Worm (Caenorhabditis elegans): ENCODE results near the gene drd-5.

DNA sequence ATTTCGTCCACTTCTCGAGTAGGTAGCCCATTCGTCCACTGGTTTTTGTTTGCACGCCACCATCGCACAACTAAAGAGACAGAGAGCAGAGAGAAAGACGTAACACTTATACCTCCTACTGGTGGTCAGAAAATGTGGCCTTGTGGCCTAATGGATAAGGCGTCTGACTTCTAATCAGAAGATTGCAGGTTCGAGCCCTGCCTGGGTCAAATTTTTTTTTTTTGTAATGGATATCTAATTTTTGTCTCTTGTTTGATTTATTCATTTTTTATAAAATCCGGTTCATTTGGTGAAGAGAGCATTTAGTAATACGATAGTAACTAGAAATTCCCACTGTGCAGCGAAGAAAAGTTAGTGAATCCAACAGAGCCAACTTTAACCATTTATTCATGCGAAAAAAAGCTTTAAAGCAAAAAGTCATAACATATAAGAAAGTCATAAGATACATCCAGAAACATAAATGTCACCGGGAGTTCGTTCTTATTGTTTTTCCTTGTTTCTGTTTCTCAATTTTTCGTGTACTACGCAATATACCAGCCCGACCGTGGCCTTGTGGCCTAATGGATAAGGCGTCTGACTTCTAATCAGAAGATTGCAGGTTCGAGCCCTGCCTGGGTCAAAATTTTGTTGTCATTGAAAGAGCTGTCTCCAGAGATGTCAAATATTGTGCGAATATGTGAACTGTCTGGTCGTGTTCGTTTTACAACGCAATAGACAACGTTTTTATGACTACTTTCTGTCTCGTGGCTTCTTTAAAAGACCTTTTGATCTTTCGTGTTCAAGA lies 40.1 kb upstream of the drd-5 start:
- TF ChIP-seq ztf-7 (tag; optimal IDR thresholded peaks at IDR 0.05) (no peak), egl-43 (GFP tag; IDR thresholded peaks at IDR 0.05) (peak; percentile 72)

Measured in whole organism, L4 larva.